Worm (Caenorhabditis elegans) whole organism, L4 larva: ENCODE measurements around the gene srw-67.
A peak's percentile ranks its signal among the peaks of the same experiment; 100 is the strongest.

Experiments used
- F37D6.2 ChIP-seq: sonication (generic microtip); optimal IDR thresholded peaks from 2 replicates; lab custom pipeline; 2016; ENCODE audit warnings: mild to moderate bottlenecking, missing genetic modification characterization, missing compliant biosample characterization
- R02D3.7 ChIP-seq: fragments of 150-350 bp; sonication (generic microtip); optimal IDR thresholded peaks from 3 replicates; lab custom pipeline; 2014; ENCODE audit warnings: missing biosample characterization, missing genetic modification characterization
- Y105C5A.15 ChIP-seq: fragments of 200-800 bp; sonication (Bioruptor generic); IDR thresholded peaks from 2 replicates; pipeline ENCODE4 v1.3.6; 2022; ENCODE audit warnings: missing genetic modification characterization, missing compliant biosample characterization
- Y48G9A.11 ChIP-seq: fragments of 200-800 bp; sonication (Bioruptor generic); IDR thresholded peaks from 2 replicates; pipeline ENCODE4 v1.3.6; 2022; ENCODE audit warnings: missing genetic modification reagents, missing genetic modification characterization, missing compliant biosample characterization
- aha-1 ChIP-seq: fragments of 150-350 bp; peaks from one replicate; lab custom pipeline; 2014; ENCODE audit warnings: missing biosample characterization, missing genetic modification characterization
- ama-1 ChIP-seq: fragments of 150-350 bp; optimal IDR thresholded peaks from 2 replicates; lab custom pipeline; 2014; ENCODE audit warnings: inconsistent platforms, mixed read lengths
- attf-4 ChIP-seq: sonication (generic microtip); optimal IDR thresholded peaks from 3 replicates; lab custom pipeline; 2017; ENCODE audit warnings: missing biosample characterization, missing genetic modification characterization
- ceh-28 ChIP-seq: fragments of 150-350 bp; optimal IDR thresholded peaks from 2 replicates; lab custom pipeline; 2014; ENCODE audit warnings: missing biosample characterization, missing genetic modification reagents, missing genetic modification characterization
- ceh-44 ChIP-seq: fragments of 200-800 bp; sonication (Bioruptor generic); IDR thresholded peaks from 2 replicates; pipeline ENCODE4 v1.3.6; 2022; ENCODE audit warnings: missing genetic modification reagents, missing genetic modification characterization, missing compliant biosample characterization
- ceh-62 ChIP-seq: sonication (generic microtip); optimal IDR thresholded peaks from 2 replicates; lab custom pipeline; 2017; ENCODE audit warnings: missing biosample characterization, missing genetic modification characterization
- ctbp-1 ChIP-seq: fragments of 200-800 bp; sonication (Bioruptor generic); IDR thresholded peaks from 2 replicates; pipeline ENCODE4 v1.3.6; 2022; ENCODE audit warnings: missing genetic modification reagents, missing genetic modification characterization, missing compliant biosample characterization
- daf-12 ChIP-seq: fragments of 150-350 bp; optimal IDR thresholded peaks from 2 replicates; lab custom pipeline; 2014; ENCODE audit warnings: missing biosample characterization, missing genetic modification reagents, missing genetic modification characterization
- daf-8 ChIP-seq: fragments of 200-800 bp; sonication (Bioruptor generic); IDR thresholded peaks from 2 replicates; pipeline ENCODE4 v1.3.6; 2022; ENCODE audit warnings: missing genetic modification characterization, missing compliant biosample characterization
- dmd-9 ChIP-seq: fragments of 200-800 bp; sonication (Bioruptor generic); IDR thresholded peaks from 2 replicates; pipeline ENCODE4 v1.3.6; 2022; ENCODE audit warnings: missing genetic modification reagents, missing genetic modification characterization, missing compliant biosample characterization
- duxl-1 ChIP-seq: sonication (generic microtip); optimal IDR thresholded peaks from 2 replicates; lab custom pipeline; 2016; ENCODE audit warnings: mild to moderate bottlenecking, missing genetic modification characterization, moderate library complexity, missing compliant biosample characterization; ENCODE audit not compliant: poor library complexity
- dve-1 ChIP-seq: sonication (generic microtip); optimal IDR thresholded peaks from 2 replicates; lab custom pipeline; 2017; ENCODE audit warnings: antibody characterized with exemption, mild to moderate bottlenecking, missing genetic modification characterization, missing compliant biosample characterization; ENCODE audit not compliant: insufficient read depth
- fos-1 ChIP-seq: fragments of 150-350 bp; optimal IDR thresholded peaks from 2 replicates; lab custom pipeline; 2014; ENCODE audit warnings: missing biosample characterization, missing genetic modification characterization
- hif-1 ChIP-seq, 2 experiments: sonication (generic microtip); optimal IDR thresholded peaks; 2 replicates each; lab custom pipeline; 2016 to 2017; ENCODE audit warnings: missing compliant biosample characterization in 2 of 2, missing genetic modification characterization in 2 of 2, missing genetic modification reagents in 2 of 2, missing genotype in 2 of 2, mild to moderate bottlenecking in 1 of 2
- hlh-11 ChIP-seq: fragments of 200-800 bp; sonication (Bioruptor generic); optimal IDR thresholded peaks from 2 replicates; lab custom pipeline; 2018; ENCODE audit warnings: mild to moderate bottlenecking, missing genetic modification characterization, missing compliant biosample characterization
- hlh-30 ChIP-seq: sonication (generic microtip); optimal IDR thresholded peaks from 2 replicates; lab custom pipeline; 2017; ENCODE audit warnings: antibody characterized with exemption, mild to moderate bottlenecking, missing genetic modification characterization, missing compliant biosample characterization; ENCODE audit not compliant: insufficient read depth
- lim-7 ChIP-seq: fragments of 200-800 bp; sonication (Bioruptor generic); IDR thresholded peaks from 2 replicates; pipeline ENCODE4 v1.3.6; 2022; ENCODE audit warnings: missing genetic modification characterization, missing compliant biosample characterization
- lin-1 ChIP-seq: fragments of 200-800 bp; sonication (Bioruptor generic); IDR thresholded peaks from 2 replicates; pipeline ENCODE4 v1.3.6; 2022; ENCODE audit warnings: missing genetic modification reagents, missing genetic modification characterization, missing compliant biosample characterization
- lsy-2 ChIP-seq, 2 experiments: fragments of 150-350 bp in 1 of 2; sonication (generic microtip) in 1 of 2; optimal IDR thresholded peaks; 2 replicates each; lab custom pipeline; 2014 to 2017; ENCODE audit warnings: missing biosample characterization in 2 of 2, missing genetic modification characterization in 2 of 2
- mdl-1 ChIP-seq, 2 experiments: fragments of 150-350 bp in 1 of 2; sonication (generic microtip) in 1 of 2; optimal IDR thresholded peaks; 2 replicates each; lab custom pipeline; 2014 to 2017; ENCODE audit warnings: missing biosample characterization in 2 of 2, missing genetic modification characterization in 2 of 2
- mdt-29 ChIP-seq: fragments of 200-800 bp; sonication (Bioruptor generic); IDR thresholded peaks from 2 replicates; pipeline ENCODE4 v1.3.6; 2022; ENCODE audit warnings: missing genetic modification reagents, missing genetic modification characterization, missing compliant biosample characterization
- mep-1 ChIP-seq: fragments of 150-350 bp; sonication (generic microtip); optimal IDR thresholded peaks from 3 replicates; lab custom pipeline; 2014; ENCODE audit warnings: missing biosample characterization, missing genetic modification characterization
- mes-2 ChIP-seq: sonication (generic microtip); optimal IDR thresholded peaks from 2 replicates; lab custom pipeline; 2016; ENCODE audit warnings: missing genotype, mild to moderate bottlenecking, missing genetic modification characterization, missing compliant biosample characterization; ENCODE audit not compliant: poor library complexity, severe bottlenecking
- nhr-10 ChIP-seq: fragments of 150-350 bp; optimal IDR thresholded peaks from 2 replicates; lab custom pipeline; 2014; ENCODE audit warnings: missing biosample characterization, missing genetic modification characterization
- nhr-11 ChIP-seq: fragments of 150-350 bp; optimal IDR thresholded peaks from 2 replicates; lab custom pipeline; 2014; ENCODE audit warnings: missing biosample characterization, missing genetic modification characterization
- nhr-111 ChIP-seq: fragments of 200-800 bp; sonication (Bioruptor generic); optimal IDR thresholded peaks from 2 replicates; lab custom pipeline; 2018; ENCODE audit warnings: mild to moderate bottlenecking, missing genetic modification characterization, missing compliant biosample characterization
- nhr-237 ChIP-seq: sonication (generic microtip); optimal IDR thresholded peaks from 2 replicates; lab custom pipeline; 2017; ENCODE audit warnings: missing biosample characterization, missing genetic modification characterization
- nhr-41 ChIP-seq: fragments of 200-800 bp; sonication (Bioruptor generic); IDR thresholded peaks from 2 replicates; pipeline ENCODE4 v1.3.6; 2022; ENCODE audit warnings: missing genetic modification reagents, missing genetic modification characterization, missing compliant biosample characterization
- nhr-6 ChIP-seq: fragments of 150-350 bp; optimal IDR thresholded peaks from 2 replicates; lab custom pipeline; 2014; ENCODE audit warnings: missing biosample characterization, missing genetic modification characterization
- nhr-76 ChIP-seq: fragments of 150-350 bp; optimal IDR thresholded peaks from 2 replicates; lab custom pipeline; 2014; ENCODE audit warnings: missing biosample characterization, missing genetic modification characterization
- sdz-12 ChIP-seq: fragments of 200-800 bp; sonication (Bioruptor generic); optimal IDR thresholded peaks from 2 replicates; lab custom pipeline; 2018; ENCODE audit warnings: mild to moderate bottlenecking, missing genetic modification characterization, missing compliant biosample characterization
- snpc-1.2 ChIP-seq: fragments of 200-800 bp; sonication (Bioruptor generic); IDR thresholded peaks from 2 replicates; pipeline ENCODE4 v1.3.6; 2022; ENCODE audit warnings: missing genetic modification reagents, missing genetic modification characterization, missing compliant biosample characterization
- snpc-4 ChIP-seq: fragments of 150-350 bp; optimal IDR thresholded peaks from 2 replicates; lab custom pipeline; 2014; ENCODE audit warnings: missing biosample characterization, missing genetic modification characterization
- tra-1 ChIP-seq: fragments of 200-800 bp; sonication (Bioruptor generic); IDR thresholded peaks from 2 replicates; pipeline ENCODE4 v1.3.6; 2022; ENCODE audit warnings: missing genetic modification reagents, missing genetic modification characterization, missing compliant biosample characterization
- unc-62 ChIP-seq, 3 experiments: fragments of 150-350 bp in 1 of 3; sonication (generic microtip); optimal IDR thresholded peaks in 2 of 3; peaks in 1 of 3; 1 replicate in 1 of 3; 2 replicates in 2 of 3; lab custom pipeline; 2014 to 2017; ENCODE audit warnings: missing biosample characterization in 3 of 3, missing genetic modification characterization in 3 of 3, missing genetic modification reagents in 3 of 3, missing genotype in 1 of 3
- zip-2 ChIP-seq: fragments of 150-350 bp; optimal IDR thresholded peaks from 2 replicates; lab custom pipeline; 2014; ENCODE audit warnings: missing biosample characterization, missing genetic modification characterization
- ztf-11 ChIP-seq: fragments of 150-350 bp; optimal IDR thresholded peaks from 2 replicates; lab custom pipeline; 2014; ENCODE audit warnings: missing biosample characterization, missing genetic modification characterization
- ztf-7 ChIP-seq: fragments of 150-350 bp; optimal IDR thresholded peaks from 2 replicates; lab custom pipeline; 2014; ENCODE audit warnings: missing biosample characterization, missing genetic modification characterization

Gene srw-67

ce11 chrV:7381008-7381407 is 36.5 kb upstream of the srw-67 start, which contains the start of gene C03G6.17:
Gene C03G6.17 (minus strand): TSS chrV:7381108.
- TF ChIP-seq aha-1 = peak; percentile 22
- no peak for TF ChIP-seq ama-1 (lab: Kevin White, UChicago)
- TF ChIP-seq lin-1 (GFP tag; lab: Robert Waterston, UW) = no peak
- no peak for TF ChIP-seq lim-7 (GFP tag; lab: Robert Waterston, UW)
- TF ChIP-seq nhr-10 (tag; lab: Kevin White, UChicago) = no peak
- no peak for TF ChIP-seq mdt-29 (GFP tag; lab: Robert Waterston, UW)
- no peak for TF ChIP-seq nhr-6
- TF ChIP-seq ztf-11 (tag; lab: Kevin White, UChicago) = no peak

- TF ChIP-seq ceh-28 (tag; lab: Kevin White, UChicago) = no peak
- TF ChIP-seq ceh-62 (tag; lab: Kevin White, UChicago) = no peak
- TF ChIP-seq unc-62 (GFP tag; optimal IDR thresholded peaks at IDR 0.05 in 1 of 2; lab: Kevin White, UChicago) = peak in 1 of 2 experiments; percentile 66
- no peak for TF ChIP-seq unc-62 (tag; optimal IDR thresholded peaks at IDR 0.05; lab: Kevin White, UChicago)
- no peak for TF ChIP-seq attf-4 (tag; lab: Kevin White, UChicago)
- peak; percentile 9 for TF ChIP-seq nhr-11
- TF ChIP-seq hif-1 (tag; optimal IDR thresholded peaks at IDR 0.05; lab: Kevin White, UChicago) = no peak
- no peak for TF ChIP-seq nhr-76 (tag; lab: Kevin White, UChicago)
- no peak for TF ChIP-seq daf-12 (tag; lab: Kevin White, UChicago)
- TF ChIP-seq zip-2 = no peak
- TF ChIP-seq ztf-7 = no peak
- no peak for TF ChIP-seq R02D3.7 (tag; lab: Kevin White, UChicago)
- peak; percentile 10 for TF ChIP-seq dve-1 (tag; lab: Kevin White, UChicago)
- TF ChIP-seq Y105C5A.15 = no peak
- TF ChIP-seq lsy-2 (tag; optimal IDR thresholded peaks at IDR 0.05; lab: Kevin White, UChicago) = no peak
- no peak for TF ChIP-seq hlh-11
- TF ChIP-seq nhr-237 (tag; lab: Kevin White, UChicago) = no peak
- TF ChIP-seq fos-1 (tag; lab: Kevin White, UChicago) = no peak
- no peak for TF ChIP-seq nhr-41 (GFP tag; lab: Robert Waterston, UW)
- no peak for TF ChIP-seq daf-8
- TF ChIP-seq lin-1 (GFP tag; lab: Robert Waterston, UW) = no peak
- no peak for TF ChIP-seq hlh-30 (tag; lab: Kevin White, UChicago)
- no peak for TF ChIP-seq F37D6.2 (tag; lab: Kevin White, UChicago)
- TF ChIP-seq duxl-1 = no peak
- no peak for TF ChIP-seq nhr-6
These were observed 31.3 kb upstream of the srw-67 start, which contains the start of gene srp-6 for ce11 chrV:7386052-7386573. Gene srp-6 (minus strand): TSS chrV:7386102.

- TF ChIP-seq ceh-44 (GFP tag; lab: Robert Waterston, UW) (no peak), ceh-62 (tag; lab: Kevin White, UChicago) (no peak), fos-1 (tag; lab: Kevin White, UChicago) (no peak), hlh-30 (tag; lab: Kevin White, UChicago) (no peak), ctbp-1 (GFP tag; lab: Robert Waterston, UW) (no peak), snpc-1.2 (GFP tag; lab: Robert Waterston, UW) (no peak)
These were observed 29.7 kb upstream of the srw-67 start, which contains the start of gene C02H6.3 for ce11 chrV:7387755-7388154. Gene C02H6.3 (minus strand): TSS chrV:7387855.

- TF ChIP-seq dmd-9 (GFP tag; lab: Robert Waterston, UW) (no peak), nhr-111 (GFP tag; lab: Kevin White, UChicago) (no peak), snpc-4 (no peak), mes-2 (no peak), mep-1 (tag; lab: Kevin White, UChicago) (no peak), Y48G9A.11 (GFP tag; lab: Robert Waterston, UW) (no peak), hlh-11 (no peak), tra-1 (GFP tag; lab: Robert Waterston, UW) (no peak), mdl-1 (tag; optimal IDR thresholded peaks at IDR 0.05; lab: Kevin White, UChicago) (no peak), sdz-12 (GFP tag; lab: Kevin White, UChicago) (no peak), hlh-30 (tag; lab: Kevin White, UChicago) (no peak), hif-1 (tag; optimal IDR thresholded peaks at IDR 0.05; lab: Kevin White, UChicago) (no peak), ztf-11 (tag; lab: Kevin White, UChicago) (no peak)
These were observed 27.7 kb upstream of the srw-67 start, which contains the start of gene C02H6.1 for ce11 chrV:7389771-7390170. Gene C02H6.1 (minus strand): TSS chrV:7389871.
